Worm (Caenorhabditis elegans) whole organism, young adult: ENCODE results near the gene kin-18.

Experiments used
- B0019.2 ChIP-seq: fragments of 200-800 bp; sonication (Bioruptor generic); conservative IDR thresholded peaks from 2 replicates; pipeline ENCODE4 v1.3.6; 2022; ENCODE audit warnings: missing genetic modification reagents, missing genetic modification characterization, missing compliant biosample characterization
- B0035.1 ChIP-seq: sonication (generic microtip); optimal IDR thresholded peaks from 2 replicates; lab custom pipeline; 2016; ENCODE audit warnings: missing genetic modification characterization, mild to moderate bottlenecking, missing compliant biosample characterization, missing genotype, missing genetic modification reagents
- F39B2.1 ChIP-seq: fragments of 200-800 bp; sonication (Bioruptor generic); IDR thresholded peaks from 2 replicates; pipeline ENCODE4 v1.3.6; 2022; ENCODE audit warnings: missing genetic modification reagents, missing genetic modification characterization, missing compliant biosample characterization
- F49E8.2 ChIP-seq: sonication (generic microtip); optimal IDR thresholded peaks from 3 replicates; lab custom pipeline; 2017; ENCODE audit warnings: missing genetic modification characterization, mild to moderate bottlenecking, missing compliant biosample characterization, antibody characterized with exemption, moderate library complexity; ENCODE audit not compliant: insufficient read depth
- F55B11.4 ChIP-seq: sonication (generic microtip); optimal IDR thresholded peaks from 2 replicates; lab custom pipeline; 2016; ENCODE audit warnings: missing compliant biosample characterization, missing genetic modification characterization, borderline replicate concordance; ENCODE audit not compliant: insufficient read depth
- T07F8.4 ChIP-seq: sonication (generic microtip); optimal IDR thresholded peaks from 2 replicates; lab custom pipeline; 2016; ENCODE audit warnings: mild to moderate bottlenecking, missing genetic modification characterization, moderate library complexity, missing compliant biosample characterization
- T26A5.8 ChIP-seq: sonication (generic microtip); optimal IDR thresholded peaks from 2 replicates; lab custom pipeline; 2016; ENCODE audit warnings: missing genetic modification characterization, missing compliant biosample characterization
- Y53F4B.3 ChIP-seq: fragments of 200-800 bp; sonication (Bioruptor generic); IDR thresholded peaks from 2 replicates; pipeline ENCODE4 v1.3.6; 2022; ENCODE audit warnings: missing genetic modification reagents, missing genetic modification characterization, missing compliant biosample characterization
- Y56A3A.18 ChIP-seq: fragments of 200-800 bp; sonication (Bioruptor generic); IDR thresholded peaks from 2 replicates; pipeline ENCODE4 v1.3.6; 2022; ENCODE audit warnings: missing genetic modification reagents, missing genetic modification characterization, missing compliant biosample characterization
- akir-1 ChIP-seq: fragments of 200-800 bp; sonication (Bioruptor generic); optimal IDR thresholded peaks from 2 replicates; lab custom pipeline; 2018; ENCODE audit warnings: mild to moderate bottlenecking, missing genetic modification characterization, moderate library complexity, missing compliant biosample characterization
- aptf-3 ChIP-seq: fragments of 200-800 bp; sonication (Bioruptor generic); IDR thresholded peaks from 2 replicates; pipeline ENCODE4 v1.3.6; 2022; ENCODE audit warnings: missing genetic modification characterization, missing compliant biosample characterization
- attf-5 ChIP-seq: fragments of 200-800 bp; sonication (Bioruptor generic); optimal IDR thresholded peaks from 2 replicates; lab custom pipeline; 2018; ENCODE audit warnings: mild to moderate bottlenecking, missing genetic modification characterization, missing compliant biosample characterization
- attf-6 ChIP-seq: fragments of 200-800 bp; sonication (Bioruptor generic); IDR thresholded peaks from 2 replicates; pipeline ENCODE4 v1.3.6; 2022; ENCODE audit warnings: missing genetic modification reagents, missing genetic modification characterization, missing compliant biosample characterization
- bed-1 ChIP-seq: fragments of 200-800 bp; sonication (Bioruptor generic); IDR thresholded peaks from 2 replicates; pipeline ENCODE4 v1.3.6; 2022; ENCODE audit warnings: missing genetic modification reagents, missing genetic modification characterization, missing compliant biosample characterization
- cebp-1 ChIP-seq, 2 experiments: fragments of 200-800 bp in 1 of 2; sonication (Bioruptor generic) in 1 of 2; sonication (generic microtip) in 1 of 2; IDR thresholded peaks in 1 of 2; optimal IDR thresholded peaks in 1 of 2; 2 replicates each; pipeline versions ENCODE4 v1.3.6 to Lab custom; 2017 to 2022; ENCODE audit warnings: missing compliant biosample characterization in 2 of 2, missing genetic modification characterization in 2 of 2, mild to moderate bottlenecking in 1 of 2, missing genetic modification reagents in 1 of 2, moderate library complexity in 1 of 2
- cebp-2 ChIP-seq: fragments of 200-800 bp; sonication (Bioruptor generic); IDR thresholded peaks from 2 replicates; pipeline ENCODE4 v1.3.6; 2022; ENCODE audit warnings: missing genetic modification characterization, missing compliant biosample characterization
- ceh-100 ChIP-seq: fragments of 200-800 bp; sonication (Bioruptor generic); IDR thresholded peaks from 2 replicates; pipeline ENCODE4 v1.3.6; 2022; ENCODE audit warnings: missing genetic modification reagents, missing genetic modification characterization, missing compliant biosample characterization
- chd-7 ChIP-seq: sonication (generic microtip); optimal IDR thresholded peaks from 2 replicates; lab custom pipeline; 2016; ENCODE audit warnings: mild to moderate bottlenecking, missing genetic modification characterization, moderate library complexity, missing compliant biosample characterization
- die-1 ChIP-seq: sonication (generic microtip); optimal IDR thresholded peaks from 2 replicates; lab custom pipeline; 2016; ENCODE audit warnings: missing genotype, mild to moderate bottlenecking, missing genetic modification characterization, missing compliant biosample characterization
- efl-1 ChIP-seq: fragments of 150-350 bp; optimal IDR thresholded peaks from 2 replicates; lab custom pipeline; 2014; ENCODE audit warnings: missing biosample characterization, missing genetic modification reagents, missing genetic modification characterization
- egrh-3 ChIP-seq: fragments of 200-800 bp; sonication (Bioruptor generic); IDR thresholded peaks from 2 replicates; pipeline ENCODE4 v1.3.6; 2022; ENCODE audit warnings: missing genetic modification reagents, missing genetic modification characterization, missing compliant biosample characterization
- hsf-1 ChIP-seq: fragments of 200-800 bp; sonication (Bioruptor generic); IDR thresholded peaks from 2 replicates; pipeline ENCODE4 v1.3.6; 2022; ENCODE audit warnings: missing genetic modification reagents, missing genetic modification characterization, missing compliant biosample characterization
- lin-54 ChIP-seq: fragments of 200-800 bp; sonication (Bioruptor generic); optimal IDR thresholded peaks from 2 replicates; lab custom pipeline; 2018; ENCODE audit warnings: mild to moderate bottlenecking, missing genetic modification characterization, missing compliant biosample characterization
- madf-8 ChIP-seq: fragments of 200-800 bp; sonication (Bioruptor generic); conservative IDR thresholded peaks from 2 replicates; pipeline ENCODE4 v1.3.6; 2022; ENCODE audit warnings: missing genetic modification reagents, missing genetic modification characterization, missing compliant biosample characterization
- mcd-1 ChIP-seq: fragments of 200-800 bp; sonication (Bioruptor generic); IDR thresholded peaks from 2 replicates; pipeline ENCODE4 v1.3.6; 2022; ENCODE audit warnings: missing genetic modification reagents, missing genetic modification characterization, missing compliant biosample characterization
- mel-28 ChIP-seq: sonication (generic microtip); optimal IDR thresholded peaks from 2 replicates; lab custom pipeline; 2016; ENCODE audit warnings: borderline replicate concordance, mild to moderate bottlenecking, missing genetic modification characterization, missing compliant biosample characterization
- mxl-1 ChIP-seq: sonication (generic microtip); optimal IDR thresholded peaks from 2 replicates; lab custom pipeline; 2016; ENCODE audit warnings: missing genetic modification characterization, missing compliant biosample characterization
- nfya-1 ChIP-seq: sonication (generic microtip); optimal IDR thresholded peaks from 2 replicates; lab custom pipeline; 2017; ENCODE audit warnings: antibody characterized with exemption, missing compliant biosample characterization, missing genetic modification characterization, borderline replicate concordance; ENCODE audit not compliant: insufficient read depth
- nfya-2 ChIP-seq: fragments of 200-800 bp; sonication (Bioruptor generic); IDR thresholded peaks from 2 replicates; pipeline ENCODE4 v1.3.6; 2022; ENCODE audit warnings: missing genetic modification reagents, missing genetic modification characterization, missing compliant biosample characterization
- nfyb-1 ChIP-seq: fragments of 200-800 bp; sonication (Bioruptor generic); IDR thresholded peaks from 2 replicates; pipeline ENCODE4 v1.3.6; 2022; ENCODE audit warnings: missing genetic modification reagents, missing genetic modification characterization, missing compliant biosample characterization
- nhr-80 ChIP-seq: sonication (generic microtip); optimal IDR thresholded peaks from 2 replicates; lab custom pipeline; 2016; ENCODE audit warnings: missing genetic modification characterization, missing compliant biosample characterization
- nhr-90 ChIP-seq: sonication (generic microtip); optimal IDR thresholded peaks from 2 replicates; lab custom pipeline; 2016; ENCODE audit warnings: missing genotype, mild to moderate bottlenecking, missing genetic modification characterization, missing compliant biosample characterization
- rec-8 ChIP-seq, 2 experiments: sonication (generic microtip); optimal IDR thresholded peaks; 2 replicates each; lab custom pipeline; 2016; ENCODE audit warnings: mild to moderate bottlenecking in 2 of 2, missing genetic modification characterization in 2 of 2, missing genetic modification reagents in 2 of 2, missing genotype in 2 of 2, missing biosample characterization in 1 of 2, missing compliant biosample characterization in 1 of 2, moderate library complexity in 1 of 2
- sea-2 ChIP-seq: fragments of 200-800 bp; sonication (Bioruptor generic); IDR thresholded peaks from 2 replicates; pipeline ENCODE4 v1.3.6; 2022; ENCODE audit warnings: missing genetic modification characterization, missing compliant biosample characterization
- snpc-1.1 ChIP-seq: sonication (generic microtip); optimal IDR thresholded peaks from 2 replicates; lab custom pipeline; 2017; ENCODE audit warnings: missing genetic modification characterization, mild to moderate bottlenecking, missing compliant biosample characterization, antibody characterized with exemption, moderate library complexity, missing genotype, missing genetic modification reagents; ENCODE audit not compliant: insufficient read depth
- snpc-1.3 ChIP-seq: sonication (generic microtip); optimal IDR thresholded peaks from 2 replicates; lab custom pipeline; 2017; ENCODE audit warnings: missing genetic modification characterization, mild to moderate bottlenecking, missing compliant biosample characterization, antibody characterized with exemption, moderate library complexity, missing genotype, missing genetic modification reagents; ENCODE audit not compliant: insufficient read depth
- snpc-3.4 ChIP-seq: sonication (generic microtip); optimal IDR thresholded peaks from 2 replicates; lab custom pipeline; 2017; ENCODE audit warnings: missing genetic modification characterization, mild to moderate bottlenecking, missing compliant biosample characterization, antibody characterized with exemption, moderate library complexity, missing genotype, missing genetic modification reagents
- snpc-4 ChIP-seq, 5 experiments: fragments of 150-350 bp in 1 of 5; sonication (generic microtip) in 4 of 5; optimal IDR thresholded peaks; 2 replicates each; lab custom pipeline; 2014 to 2018; ENCODE audit warnings: missing genetic modification characterization in 5 of 5, missing biosample characterization in 3 of 5, antibody characterized with exemption in 2 of 5, mild to moderate bottlenecking in 2 of 5, missing compliant biosample characterization in 2 of 5, missing genotype in 2 of 5, moderate library complexity in 2 of 5, missing genetic modification reagents in 1 of 5
- somi-1 ChIP-seq: fragments of 200-800 bp; sonication (Bioruptor generic); optimal IDR thresholded peaks from 2 replicates; lab custom pipeline; 2018; ENCODE audit warnings: mild to moderate bottlenecking, missing genetic modification characterization, missing compliant biosample characterization
- unc-62 ChIP-seq: fragments of 150-350 bp; optimal IDR thresholded peaks from 2 replicates; lab custom pipeline; 2014; ENCODE audit warnings: missing biosample characterization, missing genetic modification reagents, missing genetic modification characterization
- xnd-1 ChIP-seq: sonication (generic microtip); optimal IDR thresholded peaks from 2 replicates; lab custom pipeline; 2016; ENCODE audit warnings: missing genotype, missing genetic modification reagents, missing genetic modification characterization, missing compliant biosample characterization
- zfh-2 ChIP-seq: fragments of 200-800 bp; sonication (Bioruptor generic); conservative IDR thresholded peaks from 2 replicates; pipeline ENCODE4 v1.3.6; 2022; ENCODE audit warnings: missing genetic modification reagents, missing genetic modification characterization, missing compliant biosample characterization
- ztf-25 ChIP-seq: fragments of 200-800 bp; sonication (Bioruptor generic); IDR thresholded peaks from 2 replicates; pipeline ENCODE4 v1.3.6; 2022; ENCODE audit warnings: missing genetic modification reagents, missing genetic modification characterization, missing compliant biosample characterization
- ztf-26 ChIP-seq: sonication (generic microtip); optimal IDR thresholded peaks from 2 replicates; lab custom pipeline; 2017; ENCODE audit warnings: missing genetic modification characterization, missing compliant biosample characterization

The kin-18 gene

ce11 chrIII:6134111-6134510 is 15.7 kb downstream of the kin-18 start:
- TF ChIP-seq ceh-100 (GFP tag; lab: Robert Waterston, UW) (no peak), nhr-80 (peak; percentile 13)
- TF ChIP-seq, all 124 proteins: peak for 1

ce11 chrIII:6135211-6135610 is 16.8 kb downstream of the kin-18 start:
- TF ChIP-seq madf-8 (GFP tag; lab: Robert Waterston, UW) = no peak
- TF ChIP-seq akir-1 (GFP tag; lab: Kevin White, UChicago) = no peak
- TF ChIP-seq egrh-3 (GFP tag; lab: Robert Waterston, UW) = peak; percentile 49; the same call in 1 of the 2 replicates
- TF ChIP-seq hsf-1 (GFP tag; lab: Robert Waterston, UW) = no peak
- no peak for TF ChIP-seq nfya-1
- no peak for TF ChIP-seq nhr-80
- no peak for TF ChIP-seq aptf-3 (GFP tag; lab: Robert Waterston, UW)
- TF ChIP-seq sea-2 = no peak
- TF ChIP-seq lin-54 (GFP tag; lab: Kevin White, UChicago) = no peak
- TF ChIP-seq F55B11.4 (tag; lab: Kevin White, UChicago) = no peak
- no peak for TF ChIP-seq ztf-26
- no peak for TF ChIP-seq attf-5
- TF ChIP-seq bed-1 (GFP tag; lab: Robert Waterston, UW) = no peak
- no peak for TF ChIP-seq B0019.2
- TF ChIP-seq ztf-25 (GFP tag; lab: Robert Waterston, UW) = no peak
- no peak for TF ChIP-seq mel-28 (tag; lab: Kevin White, UChicago)
- TF ChIP-seq snpc-1.3 (tag; lab: Kevin White, UChicago) = no peak
- no peak for TF ChIP-seq B0035.1 (tag; lab: Kevin White, UChicago)
- TF ChIP-seq unc-62 (GFP tag; lab: Kevin White, UChicago) = no peak
- TF ChIP-seq nfyb-1 = no peak
- TF ChIP-seq Y53F4B.3 (GFP tag; lab: Robert Waterston, UW) = no peak
- no peak for TF ChIP-seq F39B2.1 (GFP tag; lab: Robert Waterston, UW)
- TF ChIP-seq mcd-1 (GFP tag; lab: Robert Waterston, UW) = 0 out of 2 replicates have a peak, but pooled peaks have one; percentile 28
- peak; percentile 4 for TF ChIP-seq die-1 (tag; lab: Kevin White, UChicago)
- TF ChIP-seq F49E8.2 = no peak
- TF ChIP-seq attf-6 (GFP tag; lab: Robert Waterston, UW) = no peak
- TF ChIP-seq somi-1 (GFP tag; lab: Kevin White, UChicago) = peak; percentile 15
- no peak for TF ChIP-seq snpc-1.1 (tag; lab: Kevin White, UChicago)
- no peak for TF ChIP-seq T07F8.4 (tag; lab: Kevin White, UChicago)
- peak; percentile 96 for TF ChIP-seq zfh-2 (GFP tag; lab: Robert Waterston, UW)
- no peak for TF ChIP-seq nhr-90 (tag; lab: Kevin White, UChicago)
- TF ChIP-seq efl-1 (GFP tag; lab: Kevin White, UChicago) = no peak
- no peak for TF ChIP-seq T26A5.8 (tag; lab: Kevin White, UChicago)
- TF ChIP-seq cebp-2 (GFP tag; lab: Robert Waterston, UW) = no peak
- no peak for TF ChIP-seq mxl-1 (tag; lab: Kevin White, UChicago)
- peak; percentile 1 for TF ChIP-seq chd-7 (tag; lab: Kevin White, UChicago)
- no peak for TF ChIP-seq snpc-3.4 (tag; lab: Kevin White, UChicago)
- no peak for TF ChIP-seq Y56A3A.18
- TF ChIP-seq nfya-2 (GFP tag; lab: Robert Waterston, UW) = no peak
- TF ChIP-seq xnd-1 (tag; lab: Kevin White, UChicago) = no peak
- no peak for TF ChIP-seq snpc-4 (GFP tag; optimal IDR thresholded peaks at IDR 0.05; lab: Kevin White, UChicago)
- TF ChIP-seq snpc-4 (tag; optimal IDR thresholded peaks at IDR 0.05; lab: Kevin White, UChicago) = peak in 1 of 4 experiments; percentile 28
- TF ChIP-seq cebp-1 (GFP tag; IDR thresholded peaks at IDR 0.05; lab: Robert Waterston, UW) = no peak
- peak; percentile 17 for TF ChIP-seq cebp-1 (tag; optimal IDR thresholded peaks at IDR 0.05; lab: Kevin White, UChicago)
- TF ChIP-seq rec-8 (tag; optimal IDR thresholded peaks at IDR 0.05; lab: Kevin White, UChicago) = no peak
